Worm (Caenorhabditis elegans) whole organism, L2 larva: ENCODE data around the gene C56E6.7.

Experiments
- C34F6.9 ChIP-seq: fragments of 150-350 bp; optimal IDR thresholded peaks from 2 replicates; lab custom pipeline; 2014; ENCODE audit warnings: missing biosample characterization, missing genetic modification characterization
- F13H6.1 ChIP-seq: sonication (generic microtip); optimal IDR thresholded peaks from 2 replicates; lab custom pipeline; 2016; ENCODE audit warnings: missing genetic modification characterization, missing compliant biosample characterization
- ZK546.5 ChIP-seq: sonication (generic microtip); optimal IDR thresholded peaks from 2 replicates; lab custom pipeline; 2017; ENCODE audit warnings: missing biosample characterization, missing genetic modification characterization
- alr-1 ChIP-seq: fragments of 150-350 bp; optimal IDR thresholded peaks from 2 replicates; lab custom pipeline; 2014; ENCODE audit warnings: missing biosample characterization, missing genetic modification characterization
- aly-2 ChIP-seq: fragments of 150-350 bp; optimal IDR thresholded peaks from 2 replicates; lab custom pipeline; 2014; ENCODE audit warnings: missing biosample characterization, missing genetic modification characterization
- ama-1 ChIP-seq: fragments of 150-350 bp; optimal IDR thresholded peaks from 2 replicates; lab custom pipeline; 2018; ENCODE audit warnings: inconsistent platforms
- blmp-1 ChIP-seq: sonication (generic microtip); optimal IDR thresholded peaks from 2 replicates; lab custom pipeline; 2017; ENCODE audit warnings: missing genetic modification characterization, mild to moderate bottlenecking, missing compliant biosample characterization, antibody characterized with exemption, moderate library complexity; ENCODE audit not compliant: insufficient read depth
- ceh-16 ChIP-seq: fragments of 150-350 bp; optimal IDR thresholded peaks from 2 replicates; lab custom pipeline; 2014; ENCODE audit warnings: missing biosample characterization, missing genetic modification characterization
- ceh-82 ChIP-seq: fragments of 150-350 bp; optimal IDR thresholded peaks from 2 replicates; lab custom pipeline; 2014; ENCODE audit warnings: missing biosample characterization, missing genetic modification characterization
- crh-2 ChIP-seq: sonication (generic microtip); optimal IDR thresholded peaks from 2 replicates; lab custom pipeline; 2017; ENCODE audit warnings: missing biosample characterization, missing genetic modification characterization
- dmd-4 ChIP-seq: sonication (generic microtip); optimal IDR thresholded peaks from 2 replicates; lab custom pipeline; 2017; ENCODE audit warnings: missing biosample characterization, missing genetic modification characterization
- egl-27 ChIP-seq: sonication (generic microtip); optimal IDR thresholded peaks from 3 replicates; lab custom pipeline; 2017; ENCODE audit warnings: missing biosample characterization, missing genetic modification reagents, missing genetic modification characterization
- elt-1 ChIP-seq: fragments of 150-350 bp; optimal IDR thresholded peaks from 2 replicates; lab custom pipeline; 2014; ENCODE audit warnings: missing biosample characterization, missing genetic modification characterization
- elt-3 ChIP-seq: sonication (generic microtip); optimal IDR thresholded peaks from 2 replicates; lab custom pipeline; 2017; ENCODE audit warnings: missing biosample characterization, missing genetic modification characterization
- fos-1 ChIP-seq: fragments of 150-350 bp; optimal IDR thresholded peaks from 2 replicates; lab custom pipeline; 2014; ENCODE audit warnings: missing biosample characterization, missing genetic modification characterization
- gmeb-1 ChIP-seq: fragments of 150-350 bp; optimal IDR thresholded peaks from 2 replicates; lab custom pipeline; 2014; ENCODE audit warnings: missing biosample characterization, missing genetic modification characterization
- lin-11 ChIP-seq: fragments of 150-350 bp; sonication (generic microtip); optimal IDR thresholded peaks from 2 replicates; lab custom pipeline; 2014; ENCODE audit warnings: missing biosample characterization, missing genetic modification characterization, inconsistent platforms, mixed read lengths
- lin-39 ChIP-seq: fragments of 150-350 bp; optimal IDR thresholded peaks from 2 replicates; lab custom pipeline; 2014; ENCODE audit warnings: missing biosample characterization, missing genetic modification reagents, missing genetic modification characterization
- lsy-2 ChIP-seq, 2 experiments: fragments of 150-350 bp in 1 of 2; sonication (generic microtip) in 1 of 2; optimal IDR thresholded peaks; 2 replicates each; lab custom pipeline; 2014 to 2017; ENCODE audit warnings: missing biosample characterization in 2 of 2, missing genetic modification characterization in 2 of 2
- mab-5 ChIP-seq: fragments of 150-350 bp; optimal IDR thresholded peaks from 2 replicates; lab custom pipeline; 2014; ENCODE audit warnings: missing biosample characterization, missing genetic modification characterization
- mdl-1 ChIP-seq, 2 experiments: fragments of 150-350 bp in 1 of 2; sonication (generic microtip) in 1 of 2; optimal IDR thresholded peaks; 2 replicates each; lab custom pipeline; 2017; ENCODE audit warnings: missing biosample characterization in 2 of 2, missing genetic modification characterization in 2 of 2
- nhr-10 ChIP-seq: sonication (generic microtip); optimal IDR thresholded peaks from 2 replicates; lab custom pipeline; 2017; ENCODE audit warnings: missing biosample characterization, missing genetic modification characterization
- nhr-12 ChIP-seq: fragments of 150-350 bp; optimal IDR thresholded peaks from 2 replicates; lab custom pipeline; 2014; ENCODE audit warnings: missing biosample characterization, missing genetic modification characterization
- nhr-23 ChIP-seq: fragments of 150-350 bp; optimal IDR thresholded peaks from 2 replicates; lab custom pipeline; 2014; ENCODE audit warnings: missing biosample characterization, missing genetic modification reagents, missing genetic modification characterization
- nhr-237 ChIP-seq: fragments of 150-350 bp; optimal IDR thresholded peaks from 2 replicates; lab custom pipeline; 2014; ENCODE audit warnings: missing biosample characterization, missing genetic modification characterization
- nhr-6 ChIP-seq: fragments of 150-350 bp; optimal IDR thresholded peaks from 2 replicates; lab custom pipeline; 2014; ENCODE audit warnings: missing biosample characterization, missing genetic modification characterization
- nhr-77 ChIP-seq: fragments of 150-350 bp; optimal IDR thresholded peaks from 2 replicates; lab custom pipeline; 2014; ENCODE audit warnings: missing biosample characterization, missing genetic modification characterization
- peb-1 ChIP-seq: fragments of 150-350 bp; optimal IDR thresholded peaks from 2 replicates; lab custom pipeline; 2014; ENCODE audit warnings: missing biosample characterization, missing genetic modification characterization
- sem-4 ChIP-seq: fragments of 150-350 bp; optimal IDR thresholded peaks from 2 replicates; lab custom pipeline; 2014; ENCODE audit warnings: missing biosample characterization, missing genetic modification reagents, missing genetic modification characterization
- sma-3 ChIP-seq: sonication (generic microtip); optimal IDR thresholded peaks from 2 replicates; lab custom pipeline; 2016; ENCODE audit warnings: missing genetic modification reagents, missing genetic modification characterization, missing compliant biosample characterization
- unc-39 ChIP-seq: fragments of 150-350 bp; optimal IDR thresholded peaks from 2 replicates; lab custom pipeline; 2014; ENCODE audit warnings: missing biosample characterization, missing genetic modification characterization
- unc-55 ChIP-seq: fragments of 150-350 bp; sonication (generic microtip); optimal IDR thresholded peaks from 3 replicates; lab custom pipeline; 2014; ENCODE audit warnings: missing biosample characterization, missing genetic modification reagents, missing genetic modification characterization
- unc-62 ChIP-seq: fragments of 150-350 bp; optimal IDR thresholded peaks from 2 replicates; lab custom pipeline; 2014; ENCODE audit warnings: missing biosample characterization, missing genetic modification reagents, missing genetic modification characterization
- zag-1 ChIP-seq: fragments of 150-350 bp; optimal IDR thresholded peaks from 2 replicates; lab custom pipeline; 2014; ENCODE audit warnings: missing biosample characterization, missing genetic modification characterization
- ztf-4 ChIP-seq: fragments of 150-350 bp; optimal IDR thresholded peaks from 2 replicates; lab custom pipeline; 2014; ENCODE audit warnings: missing biosample characterization, missing genetic modification characterization

Gene C56E6.7

DNA sequence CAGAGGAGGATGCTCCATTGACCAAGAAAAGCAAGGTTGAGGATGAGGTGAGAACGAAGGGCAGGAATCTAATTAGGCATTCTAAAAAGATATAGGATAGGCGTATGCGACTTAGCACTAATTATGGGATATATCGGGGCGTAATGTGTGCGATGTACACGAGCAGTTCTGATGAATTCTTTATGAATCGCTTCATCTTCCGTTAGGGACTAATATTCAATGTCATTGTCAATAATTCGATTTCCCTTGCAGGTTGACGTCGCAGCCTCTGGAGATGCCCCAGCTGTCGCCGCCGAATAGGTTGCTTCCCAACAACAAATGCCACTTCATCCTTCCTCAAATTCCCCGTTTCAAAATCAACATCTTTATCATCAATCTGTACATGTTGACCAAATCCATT lies 23.2 kb upstream of the C56E6.7 start:
- no peak for TF ChIP-seq nhr-12 (tag; lab: Kevin White, UChicago)
- TF ChIP-seq unc-55 (GFP tag; lab: Kevin White, UChicago): peak; percentile 9
- no peak for TF ChIP-seq ZK546.5 (tag; lab: Kevin White, UChicago)
- TF ChIP-seq dmd-4 (tag; lab: Kevin White, UChicago): no peak
- TF ChIP-seq mdl-1 (tag; optimal IDR thresholded peaks at IDR 0.05; lab: Kevin White, UChicago): no peak
- no peak for TF ChIP-seq zag-1 (tag; lab: Kevin White, UChicago)
- TF ChIP-seq nhr-23 (tag; lab: Kevin White, UChicago): no peak
- TF ChIP-seq elt-3 (tag; lab: Kevin White, UChicago): no peak

DNA sequence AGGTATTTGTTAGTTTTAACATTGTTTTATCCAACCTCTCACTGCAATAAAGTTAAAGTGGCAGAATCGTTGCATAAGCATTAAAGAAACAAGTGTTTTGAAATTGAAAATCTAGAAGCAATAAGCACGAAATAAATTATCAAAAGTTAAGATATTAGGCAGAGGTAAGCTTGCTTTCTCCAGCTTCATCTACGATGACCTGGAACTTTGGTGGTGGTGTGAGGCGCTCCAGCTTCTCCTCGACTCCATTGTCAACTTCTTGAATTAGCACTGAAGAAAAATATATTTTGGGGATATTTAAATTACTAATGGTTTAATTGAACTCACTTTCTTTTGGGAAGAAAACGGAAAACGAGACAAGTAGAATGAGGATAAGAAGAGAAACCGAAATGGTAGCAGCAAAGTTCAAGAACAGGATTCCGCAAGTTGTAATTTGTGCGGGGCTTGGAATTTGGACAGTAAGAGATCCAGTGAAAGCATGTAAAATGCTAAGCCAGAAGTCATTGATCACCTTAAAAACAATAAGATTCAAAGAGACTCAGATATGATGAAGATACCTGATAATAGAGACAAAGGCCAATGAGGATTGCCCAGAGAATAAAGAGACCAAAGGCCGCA lies 22.6 kb upstream of the C56E6.7 start:
- TF ChIP-seq alr-1 (tag; lab: Kevin White, UChicago) (no peak), ceh-16 (tag; lab: Kevin White, UChicago) (no peak), mab-5 (tag; lab: Kevin White, UChicago) (no peak), elt-3 (tag; lab: Kevin White, UChicago) (no peak), zag-1 (tag; lab: Kevin White, UChicago) (no peak), nhr-77 (tag; lab: Kevin White, UChicago) (no peak), fos-1 (tag; lab: Kevin White, UChicago) (no peak), gmeb-1 (tag; lab: Kevin White, UChicago) (no peak), mdl-1 (tag; optimal IDR thresholded peaks at IDR 0.05; lab: Kevin White, UChicago) (no peak), peb-1 (tag; lab: Kevin White, UChicago) (no peak), nhr-10 (tag; lab: Kevin White, UChicago) (no peak), nhr-6 (tag; lab: Kevin White, UChicago) (no peak), blmp-1 (no peak), aly-2 (no peak), lin-11 (tag; lab: Kevin White, UChicago) (no peak), nhr-237 (tag; lab: Kevin White, UChicago) (no peak), F13H6.1 (tag; lab: Kevin White, UChicago) (no peak), dmd-4 (tag; lab: Kevin White, UChicago) (no peak), ama-1 (lab: Kevin White, UChicago) (no peak)

DNA sequence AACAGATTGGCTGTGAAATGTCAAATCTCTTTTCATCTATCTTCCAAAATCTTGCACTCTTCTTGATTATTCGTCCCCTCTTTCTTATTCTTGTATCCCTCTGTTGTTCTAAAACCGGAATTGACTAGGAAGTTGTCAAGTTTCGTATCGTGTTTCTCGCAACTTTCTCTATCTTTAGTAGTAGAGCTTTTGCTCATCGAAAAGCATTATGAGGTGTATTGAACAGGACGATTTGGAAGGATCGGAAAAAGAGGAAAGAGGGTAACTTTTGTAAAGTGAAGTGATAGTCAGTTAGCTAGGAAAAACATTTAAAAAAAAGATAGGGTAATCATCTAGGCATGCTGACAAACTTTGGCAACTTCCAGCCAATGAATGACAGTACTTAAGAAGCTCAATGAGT lies 19.9 kb upstream of the C56E6.7 start:
- no peak for TF ChIP-seq lin-39 (tag; lab: Kevin White, UChicago)

DNA sequence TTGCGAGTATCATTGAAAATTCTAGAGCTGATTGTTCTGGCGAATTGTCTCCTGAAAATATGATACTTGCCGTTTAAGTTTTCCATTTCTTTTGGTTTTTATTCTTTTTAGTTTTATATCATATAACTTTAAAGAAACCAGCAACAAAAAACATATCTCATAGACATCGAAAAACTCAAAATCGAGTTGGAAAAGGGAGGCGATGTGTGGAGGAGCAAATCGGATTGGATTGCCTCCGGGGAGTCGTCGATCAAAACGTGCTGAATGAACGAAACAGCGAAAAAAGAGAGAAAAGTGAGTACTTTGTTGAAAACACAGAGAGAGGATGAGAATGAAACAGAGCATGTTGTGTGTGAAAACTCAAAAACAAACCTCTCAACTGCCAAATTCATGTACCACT lies 19.2 kb upstream of the C56E6.7 start:
- no peak for TF ChIP-seq ZK546.5 (tag; lab: Kevin White, UChicago)
- no peak for TF ChIP-seq gmeb-1 (tag; lab: Kevin White, UChicago)
- TF ChIP-seq ceh-82 (tag; lab: Kevin White, UChicago): no peak
- TF ChIP-seq lsy-2 (tag; optimal IDR thresholded peaks at IDR 0.05; lab: Kevin White, UChicago): peak in 1 of 2 experiments; percentile 22
- no peak for TF ChIP-seq lin-39 (tag; lab: Kevin White, UChicago)
- no peak for TF ChIP-seq unc-62 (GFP tag; lab: Kevin White, UChicago)
- TF ChIP-seq sma-3 (GFP tag; lab: Kevin White, UChicago): no peak
- TF ChIP-seq unc-39 (tag; lab: Kevin White, UChicago): no peak
- no peak for TF ChIP-seq nhr-12 (tag; lab: Kevin White, UChicago)

DNA sequence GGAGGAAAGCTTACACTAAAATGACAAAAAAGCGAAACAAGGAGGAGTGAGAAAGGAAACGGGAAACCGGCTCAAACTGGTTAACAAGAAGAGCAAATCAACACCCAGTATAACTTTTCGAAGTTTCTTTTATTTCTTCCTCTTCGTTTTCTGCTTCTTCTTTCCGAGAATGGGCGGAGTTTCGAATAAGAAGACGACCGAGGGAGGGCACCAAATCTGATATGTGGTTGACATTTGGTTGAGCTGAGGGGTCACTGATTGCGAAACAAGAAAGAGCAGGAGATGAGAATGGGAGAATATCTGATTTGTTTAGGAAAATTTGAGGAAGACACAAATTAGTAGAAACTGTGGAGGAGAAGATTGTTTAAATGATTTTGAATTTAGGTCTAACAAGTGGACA lies 17.8 kb upstream of the C56E6.7 start:
- TF ChIP-seq F13H6.1 (tag; lab: Kevin White, UChicago) (no peak), zag-1 (tag; lab: Kevin White, UChicago) (peak; percentile 10), sem-4 (peak; percentile 37), nhr-6 (tag; lab: Kevin White, UChicago) (no peak), lsy-2 (tag; optimal IDR thresholded peaks at IDR 0.05; lab: Kevin White, UChicago) (no peak), unc-39 (tag; lab: Kevin White, UChicago) (no peak)

DNA sequence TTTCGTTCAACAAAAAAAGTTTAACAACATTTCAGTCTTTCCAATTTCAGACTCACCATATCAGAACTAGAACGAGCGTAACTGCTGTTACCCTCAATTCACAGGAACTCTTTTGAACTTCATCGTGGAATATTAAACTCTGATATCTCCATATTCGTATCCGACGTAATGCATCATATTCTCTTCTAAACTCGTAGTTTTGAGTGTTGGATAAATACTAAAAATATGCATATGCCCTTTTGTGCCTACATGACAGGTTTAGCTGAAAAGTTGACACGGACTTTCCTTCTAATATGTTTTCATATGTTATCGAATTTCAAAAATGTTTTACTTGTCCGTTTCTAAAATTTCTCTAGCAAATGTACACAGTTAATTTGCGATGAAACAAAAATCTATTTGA lies 17.3 kb upstream of the C56E6.7 start, which contains the start of gene twk-49:
Gene twk-49 (minus strand): TSS at position 101 of the 400 bp plus-strand sequence.
- TF ChIP-seq lsy-2 (tag; optimal IDR thresholded peaks at IDR 0.05; lab: Kevin White, UChicago) (no peak), C34F6.9 (no peak), gmeb-1 (tag; lab: Kevin White, UChicago) (no peak), sem-4 (no peak), lin-39 (tag; lab: Kevin White, UChicago) (no peak), zag-1 (tag; lab: Kevin White, UChicago) (no peak), ztf-4 (tag; lab: Kevin White, UChicago) (no peak), mab-5 (tag; lab: Kevin White, UChicago) (no peak), blmp-1 (no peak), crh-2 (tag; lab: Kevin White, UChicago) (no peak), dmd-4 (tag; lab: Kevin White, UChicago) (no peak), sma-3 (GFP tag; lab: Kevin White, UChicago) (no peak), unc-62 (GFP tag; lab: Kevin White, UChicago) (no peak), nhr-237 (tag; lab: Kevin White, UChicago) (no peak), egl-27 (tag; lab: Kevin White, UChicago) (no peak), elt-1 (tag; lab: Kevin White, UChicago) (no peak), alr-1 (tag; lab: Kevin White, UChicago) (no peak)
